Fruit fly (Drosophila melanogaster) whole organism, embryonic: Measurements from ENCODE around the gene Inx5.

Experiments
- Bdp1 ChIP-seq: fragments of 200-800 bp; sonication (Bioruptor generic); optimal IDR thresholded peaks from 3 replicates; lab custom pipeline; 2016; ENCODE audit warnings: missing biosample characterization, missing genetic modification characterization
- C15 ChIP-seq: fragments of 200-800 bp; sonication (Bioruptor generic); IDR thresholded peaks from 3 replicates; pipeline ENCODE4 v1.3.6; 2022; ENCODE audit warnings: missing biosample characterization, missing genetic modification characterization
- CG10565 ChIP-seq: fragments of 200-800 bp; sonication (Bioruptor generic); optimal IDR thresholded peaks from 3 replicates; lab custom pipeline; 2016; ENCODE audit warnings: missing biosample characterization, mild to moderate bottlenecking, missing genetic modification characterization
- CG12155 ChIP-seq: fragments of 200-800 bp; sonication (Bioruptor generic); optimal IDR thresholded peaks from 3 replicates; lab custom pipeline; 2016; ENCODE audit warnings: missing biosample characterization, missing genetic modification characterization
- CG12769 ChIP-seq: fragments of 200-800 bp; sonication (Bioruptor generic); optimal IDR thresholded peaks from 2 replicates; lab custom pipeline; 2019; ENCODE audit warnings: missing biosample characterization, mild to moderate bottlenecking, missing genetic modification characterization, moderate library complexity
- CG13123 ChIP-seq: fragments of 200-800 bp; sonication (Bioruptor generic); optimal IDR thresholded peaks from 2 replicates; lab custom pipeline; 2016; ENCODE audit warnings: missing biosample characterization, missing genetic modification characterization
- CG14014 ChIP-seq: fragments of 200-800 bp; sonication (Bioruptor generic); IDR thresholded peaks from 2 replicates; pipeline ENCODE4 v1.3.6; 2022; ENCODE audit warnings: missing biosample characterization, missing genetic modification characterization
- CG14710 ChIP-seq: fragments of 200-800 bp; sonication (Bioruptor generic); optimal IDR thresholded peaks from 3 replicates; lab custom pipeline; 2019; ENCODE audit warnings: missing biosample characterization, mild to moderate bottlenecking, missing genetic modification characterization, moderate library complexity
- CG1647 ChIP-seq: fragments of 200-800 bp; sonication (Bioruptor generic); optimal IDR thresholded peaks from 3 replicates; lab custom pipeline; 2016; ENCODE audit warnings: missing biosample characterization, missing genetic modification characterization
- CG17328 ChIP-seq: fragments of 200-800 bp; sonication (Bioruptor generic); IDR thresholded peaks from 2 replicates; pipeline ENCODE4 v1.3.6; 2022; ENCODE audit warnings: missing biosample characterization, missing genetic modification characterization
- CG17385 ChIP-seq: fragments of 200-800 bp; sonication (Bioruptor generic); optimal IDR thresholded peaks from 3 replicates; lab custom pipeline; 2018; ENCODE audit warnings: missing biosample characterization, mild to moderate bottlenecking, missing genetic modification characterization
- CG1832 ChIP-seq: fragments of 200-800 bp; sonication (Bioruptor generic); optimal IDR thresholded peaks from 2 replicates; lab custom pipeline; 2017; ENCODE audit warnings: missing biosample characterization, mild to moderate bottlenecking, missing genetic modification characterization, inconsistent platforms
- CG34422 ChIP-seq: fragments of 200-800 bp; sonication (Bioruptor generic); IDR thresholded peaks from 3 replicates; pipeline ENCODE4 v1.3.6; 2022; ENCODE audit warnings: missing biosample characterization, missing genetic modification characterization
- CG42726 ChIP-seq: fragments of 200-800 bp; sonication (Bioruptor generic); IDR thresholded peaks from 2 replicates; pipeline ENCODE4 v1.3.6; 2022; ENCODE audit warnings: missing biosample characterization, missing genetic modification characterization; ENCODE audit not compliant: partially characterized antibody
- CG4617 ChIP-seq: fragments of 200-800 bp; sonication (Bioruptor generic); optimal IDR thresholded peaks from 3 replicates; lab custom pipeline; 2016; ENCODE audit warnings: missing biosample characterization, missing genetic modification characterization, borderline replicate concordance
- CG4707 ChIP-seq: fragments of 200-800 bp; sonication (Bioruptor generic); optimal IDR thresholded peaks from 2 replicates; lab custom pipeline; 2018; ENCODE audit warnings: missing biosample characterization, mild to moderate bottlenecking, missing genetic modification characterization, moderate library complexity
- CG6683 ChIP-seq: fragments of 200-800 bp; sonication (Bioruptor generic); optimal IDR thresholded peaks from 2 replicates; lab custom pipeline; 2017; ENCODE audit warnings: missing biosample characterization, mild to moderate bottlenecking, missing genetic modification characterization, missing genetic modification reagents
- CG8281 ChIP-seq: fragments of 200-800 bp; sonication (Bioruptor generic); optimal IDR thresholded peaks from 2 replicates; lab custom pipeline; 2018; ENCODE audit warnings: missing biosample characterization, mild to moderate bottlenecking, missing genetic modification characterization, moderate library complexity
- CG8478 ChIP-seq: fragments of >200 bp; optimal IDR thresholded peaks from 2 replicates; lab custom pipeline; 2018
- CG9876 ChIP-seq: fragments of 200-800 bp; sonication (Bioruptor generic); optimal IDR thresholded peaks from 2 replicates; lab custom pipeline; 2016; ENCODE audit warnings: missing biosample characterization, missing genetic modification characterization
- Eip74EF ChIP-seq, 2 experiments: fragments of 200-800 bp in 1 of 2; fragments of >200 bp in 1 of 2; sonication (Bioruptor generic) in 1 of 2; optimal IDR thresholded peaks; 2 replicates each; lab custom pipeline; 2017 to 2019; ENCODE audit warnings: missing biosample characterization in 2 of 2, missing genetic modification characterization in 2 of 2, mild to moderate bottlenecking in 1 of 2, moderate library complexity in 1 of 2
- HLHmδ ChIP-seq: fragments of 200-800 bp; sonication (Bioruptor generic); optimal IDR thresholded peaks from 2 replicates; lab custom pipeline; 2018; ENCODE audit warnings: missing biosample characterization, mild to moderate bottlenecking, missing genetic modification characterization, moderate library complexity
- HmgZ ChIP-seq: fragments of 200-800 bp; sonication (Bioruptor generic); optimal IDR thresholded peaks from 2 replicates; lab custom pipeline; 2018; ENCODE audit warnings: missing biosample characterization, mild to moderate bottlenecking, missing genetic modification characterization
- Hmx ChIP-seq: fragments of 200-800 bp; sonication (Bioruptor generic); optimal IDR thresholded peaks from 2 replicates; lab custom pipeline; 2016; ENCODE audit warnings: missing biosample characterization, missing genetic modification characterization
- Med ChIP-seq: fragments of 200-800 bp; sonication (Bioruptor generic); peaks from one replicate; lab custom pipeline; 2016; ENCODE audit warnings: missing biosample characterization, missing genetic modification characterization, mild to moderate bottlenecking, inconsistent platforms, moderate library complexity
- Meics ChIP-seq: fragments of 200-800 bp; sonication (Bioruptor generic); optimal IDR thresholded peaks from 2 replicates; lab custom pipeline; 2017; ENCODE audit warnings: missing biosample characterization, mild to moderate bottlenecking, missing genetic modification characterization
- Nf-YC ChIP-seq: fragments of 200-800 bp; optimal IDR thresholded peaks from 3 replicates; lab custom pipeline; 2019; ENCODE audit warnings: missing biosample characterization, mild to moderate bottlenecking, missing genetic modification characterization, moderate library complexity
- Poxn ChIP-seq: fragments of 200-800 bp; sonication (Bioruptor generic); IDR thresholded peaks from 2 replicates; pipeline ENCODE4 v1.3.6; 2022; ENCODE audit warnings: missing biosample characterization, missing genetic modification characterization
- Rx ChIP-seq: fragments of 200-800 bp; sonication (Bioruptor generic); IDR thresholded peaks from 2 replicates; pipeline ENCODE4 v1.3.6; 2022; ENCODE audit warnings: missing biosample characterization, missing genetic modification characterization
- Scr ChIP-seq: fragments of 200-800 bp; sonication (Bioruptor generic); IDR thresholded peaks from 2 replicates; pipeline ENCODE4 v1.3.6; 2022; ENCODE audit warnings: missing biosample characterization, missing genetic modification characterization; ENCODE audit not compliant: partially characterized antibody
- Side ChIP-seq: fragments of 200-800 bp; sonication (Bioruptor generic); optimal IDR thresholded peaks from 2 replicates; lab custom pipeline; 2016; ENCODE audit warnings: missing biosample characterization, missing genetic modification characterization
- TFAM ChIP-seq: fragments of 200-800 bp; sonication (Bioruptor generic); optimal IDR thresholded peaks from 2 replicates; lab custom pipeline; 2017; ENCODE audit warnings: missing biosample characterization, missing genetic modification characterization, inconsistent platforms
- Vsx1 ChIP-seq: fragments of 200-800 bp; sonication (Bioruptor generic); optimal IDR thresholded peaks from 2 replicates; lab custom pipeline; 2017; ENCODE audit warnings: missing biosample characterization, mild to moderate bottlenecking, missing genetic modification characterization, missing genetic modification reagents
- ara ChIP-seq: fragments of 200-800 bp; sonication (Bioruptor generic); IDR thresholded peaks from 2 replicates; pipeline ENCODE4 v1.3.6; 2022; ENCODE audit warnings: missing biosample characterization, missing genetic modification characterization
- br ChIP-seq: fragments of >200 bp; optimal IDR thresholded peaks from 2 replicates; lab custom pipeline; 2017
- croc ChIP-seq: fragments of 200-800 bp; sonication (Bioruptor generic); conservative IDR thresholded peaks from 3 replicates; pipeline ENCODE4 v1.3.6; 2022; ENCODE audit warnings: missing biosample characterization, missing genetic modification characterization
- crol ChIP-seq: fragments of 200-800 bp; sonication (Bioruptor generic); IDR thresholded peaks from 2 replicates; pipeline ENCODE4 v1.3.6; 2022; ENCODE audit warnings: missing biosample characterization, missing genetic modification characterization
- dati ChIP-seq: fragments of 200-800 bp; sonication (Bioruptor generic); IDR thresholded peaks from 2 replicates; pipeline ENCODE4 v1.3.6; 2022; ENCODE audit warnings: missing biosample characterization, missing genetic modification characterization
- lab ChIP-seq: fragments of 200-800 bp; sonication (Bioruptor generic); optimal IDR thresholded peaks from 3 replicates; lab custom pipeline; 2017; ENCODE audit warnings: missing biosample characterization, missing genetic modification characterization, mild to moderate bottlenecking, moderate library complexity, missing genetic modification reagents
- nau ChIP-seq: fragments of 200-800 bp; sonication (Bioruptor generic); optimal IDR thresholded peaks from 3 replicates; lab custom pipeline; 2017; ENCODE audit warnings: missing biosample characterization, mild to moderate bottlenecking, missing genetic modification characterization, missing genetic modification reagents
- odd ChIP-seq: fragments of 200-800 bp; sonication (Bioruptor generic); optimal IDR thresholded peaks from 2 replicates; lab custom pipeline; 2017; ENCODE audit warnings: missing biosample characterization, mild to moderate bottlenecking, missing genetic modification characterization
- prd ChIP-seq, 3 experiments: fragments of >200 bp in 2 of 3; fragments of 200-800 bp in 1 of 3; sonication (Bioruptor generic) in 1 of 3; optimal IDR thresholded peaks in 2 of 3; IDR thresholded peaks in 1 of 3; 2 replicates in 2 of 3; 3 replicates in 1 of 3; pipeline versions ENCODE4 v1.3.6 to Lab custom; 2017 to 2022; ENCODE audit warnings: missing biosample characterization in 1 of 3, missing genetic modification characterization in 1 of 3
- pum ChIP-seq: fragments of 200-800 bp; sonication (Bioruptor generic); optimal IDR thresholded peaks from 2 replicates; lab custom pipeline; 2016; ENCODE audit warnings: missing biosample characterization, missing genetic modification characterization
- pzg ChIP-seq: fragments of 200-800 bp; sonication (Bioruptor generic); optimal IDR thresholded peaks from 3 replicates; lab custom pipeline; 2018; ENCODE audit warnings: missing biosample characterization, mild to moderate bottlenecking, missing genetic modification characterization, moderate library complexity
- rib ChIP-seq: fragments of 200-800 bp; sonication (Bioruptor generic); IDR thresholded peaks from 2 replicates; pipeline ENCODE4 v1.3.6; 2022; ENCODE audit warnings: missing biosample characterization, missing genetic modification characterization
- sens ChIP-seq: fragments of 200-800 bp; sonication (Bioruptor generic); peaks from one replicate; lab custom pipeline; 2016; ENCODE audit warnings: missing biosample characterization, missing genetic modification characterization
- tll ChIP-seq, 2 experiments: fragments of 200-800 bp in 1 of 2; fragments of >200 bp in 1 of 2; sonication (Bioruptor generic) in 1 of 2; optimal IDR thresholded peaks; 2 replicates each; lab custom pipeline; 2017 to 2019; ENCODE audit warnings: missing biosample characterization in 2 of 2, missing genetic modification characterization in 2 of 2, mild to moderate bottlenecking in 1 of 2, moderate library complexity in 1 of 2
- tup ChIP-seq: fragments of 200-800 bp; sonication (Bioruptor generic); optimal IDR thresholded peaks from 2 replicates; lab custom pipeline; 2016; ENCODE audit warnings: missing biosample characterization, mild to moderate bottlenecking, missing genetic modification characterization, moderate library complexity
- yki ChIP-seq: fragments of >200 bp; optimal IDR thresholded peaks from 3 replicates; lab custom pipeline; 2018
- zen2 ChIP-seq: fragments of 200-800 bp; sonication (Bioruptor generic); IDR thresholded peaks from 3 replicates; pipeline ENCODE4 v1.3.6; 2022; ENCODE audit warnings: missing biosample characterization, missing genetic modification characterization; ENCODE audit not compliant: partially characterized antibody
- zf30C ChIP-seq: fragments of 200-800 bp; sonication (Bioruptor generic); optimal IDR thresholded peaks from 3 replicates; lab custom pipeline; 2018; ENCODE audit warnings: missing biosample characterization, mild to moderate bottlenecking, missing genetic modification characterization

Inx5 gene

DNA sequence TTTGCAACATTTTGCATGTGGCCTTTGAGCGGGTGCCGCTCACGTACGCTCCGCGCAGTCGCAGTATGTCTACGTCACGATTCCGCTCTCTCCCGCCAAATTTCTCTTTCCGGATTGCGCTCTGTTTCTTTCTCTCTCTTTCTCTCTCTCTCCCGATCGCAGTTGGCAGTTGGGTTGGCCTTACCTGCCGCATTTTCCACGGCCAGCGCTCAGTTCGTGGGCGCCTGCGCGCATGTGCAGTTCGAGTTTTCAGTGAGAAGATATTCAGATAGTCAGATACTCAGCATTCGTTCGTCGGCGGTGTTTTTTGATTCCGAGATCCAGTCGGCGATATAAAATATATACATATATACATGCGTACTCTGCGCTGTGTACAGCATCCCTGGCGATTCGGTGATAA, 49.7 kb upstream of the Inx5 start, which contains the start of gene CG7884 (continued):
- TF ChIP-seq Scr (GFP tag; lab: Robert Waterston, UW): no peak
- TF ChIP-seq CG8281 (tag; lab: Kevin White, UChicago): no peak
- TF ChIP-seq br (lab: Kevin White, UChicago): no peak
- no peak for TF ChIP-seq pum (GFP tag; lab: Kevin White, UChicago)
- TF ChIP-seq Eip74EF (GFP tag; optimal IDR thresholded peaks at IDR 0.05; lab: Kevin White, UChicago): peak in 1 of 2 experiments; percentile 1
- no peak for TF ChIP-seq CG6683 (GFP tag; lab: Kevin White, UChicago)
- TF ChIP-seq CG12769 (tag; lab: Kevin White, UChicago): no peak
- peak; percentile 73 for TF ChIP-seq sens (GFP tag; lab: Kevin White, UChicago)
- no peak for TF ChIP-seq Meics (GFP tag; lab: Kevin White, UChicago)
- TF ChIP-seq CG10565 (GFP tag; lab: Kevin White, UChicago): no peak
- no peak for TF ChIP-seq Side (GFP tag; lab: Kevin White, UChicago)
- TF ChIP-seq CG14014 (GFP tag; lab: Robert Waterston, UW): no peak
- no peak for TF ChIP-seq CG17328
- no peak for TF ChIP-seq yki
- TF ChIP-seq Bdp1 (GFP tag; lab: Kevin White, UChicago): no peak
- TF ChIP-seq CG4617: no peak
- TF ChIP-seq Poxn (GFP tag; lab: Robert Waterston, UW): no peak
- TF ChIP-seq CG42726 (GFP tag; lab: Robert Waterston, UW): no peak
- TF ChIP-seq CG9876 (GFP tag; lab: Kevin White, UChicago): no peak
- no peak for TF ChIP-seq Vsx1
- TF ChIP-seq dati (GFP tag; lab: Robert Waterston, UW): no peak
- no peak for TF ChIP-seq tup (GFP tag; lab: Kevin White, UChicago)
- TF ChIP-seq croc: no peak
- no peak for TF ChIP-seq CG14710 (tag; lab: Kevin White, UChicago)
- TF ChIP-seq zen2: no peak
- TF ChIP-seq ara (GFP tag; lab: Robert Waterston, UW): 0 out of 2 replicates have a peak, but pooled peaks have one; percentile 14
- TF ChIP-seq zf30C (GFP tag; lab: Kevin White, UChicago): no peak
- TF ChIP-seq C15: no peak
- TF ChIP-seq CG1647 (GFP tag; lab: Kevin White, UChicago): no peak
- TF ChIP-seq prd (optimal IDR thresholded peaks at IDR 0.05; lab: Kevin White, UChicago): no peak
- no peak for TF ChIP-seq prd (GFP tag; IDR thresholded peaks at IDR 0.05; lab: Robert Waterston, UW)
- TF ChIP-seq CG4707: no peak
- no peak for TF ChIP-seq Nf-YC (tag; lab: Kevin White, UChicago)
- TF ChIP-seq TFAM (GFP tag; lab: Kevin White, UChicago): no peak
- TF ChIP-seq rib (GFP tag; lab: Robert Waterston, UW): no peak
- TF ChIP-seq CG8478 (lab: Kevin White, UChicago): no peak
- TF ChIP-seq Hmx: no peak
- no peak for TF ChIP-seq CG13123 (GFP tag; lab: Kevin White, UChicago)
- no peak for TF ChIP-seq CG12155 (GFP tag; lab: Kevin White, UChicago)
- no peak for TF ChIP-seq nau (GFP tag; lab: Kevin White, UChicago)
- no peak for TF ChIP-seq crol (GFP tag; lab: Robert Waterston, UW)
- TF ChIP-seq odd (GFP tag; lab: Kevin White, UChicago): no peak
- TF ChIP-seq HmgZ (tag; lab: Kevin White, UChicago): no peak
- TF ChIP-seq HLHmδ (GFP tag; lab: Kevin White, UChicago): peak; percentile 27
- no peak for TF ChIP-seq Rx (GFP tag; lab: Robert Waterston, UW)
- no peak for TF ChIP-seq lab (GFP tag; lab: Kevin White, UChicago)
- TF ChIP-seq CG1832: peak; percentile 40
- no peak for TF ChIP-seq tll (GFP tag; optimal IDR thresholded peaks at IDR 0.05; lab: Kevin White, UChicago)
- 0 out of 3 replicates have a peak, but pooled peaks have one; percentile 56 for TF ChIP-seq CG34422
- no peak for TF ChIP-seq CG17385 (GFP tag; lab: Kevin White, UChicago)
- TF ChIP-seq pzg (GFP tag; lab: Kevin White, UChicago): no peak
- TF ChIP-seq Med (GFP tag; lab: Kevin White, UChicago): peak; percentile 39
